Fruit fly (Drosophila melanogaster) whole organism, embryonic: Measurements from ENCODE around the gene CG5103.
A peak's percentile ranks its signal among the peaks of the same experiment; 100 is the strongest.

Experiments used
- Asciz ChIP-seq: fragments of 200-800 bp; sonication (Bioruptor generic); optimal IDR thresholded peaks from 2 replicates; lab custom pipeline; 2017; ENCODE audit warnings: missing biosample characterization, mild to moderate bottlenecking, missing genetic modification characterization, missing genetic modification reagents
- B-H2 ChIP-seq: fragments of 200-800 bp; sonication (Bioruptor generic); optimal IDR thresholded peaks from 2 replicates; lab custom pipeline; 2018; ENCODE audit warnings: missing biosample characterization, mild to moderate bottlenecking, missing genetic modification characterization
- BtbVII ChIP-seq: fragments of 200-800 bp; sonication (Bioruptor generic); optimal IDR thresholded peaks from 3 replicates; lab custom pipeline; 2017; ENCODE audit warnings: missing biosample characterization, mild to moderate bottlenecking, missing genetic modification characterization
- CG13424 ChIP-seq: fragments of 200-800 bp; sonication (Bioruptor generic); optimal IDR thresholded peaks from 2 replicates; lab custom pipeline; 2019; ENCODE audit warnings: missing biosample characterization, mild to moderate bottlenecking, missing genetic modification characterization, moderate library complexity
- CG16779 ChIP-seq: fragments of 200-800 bp; sonication (Bioruptor generic); IDR thresholded peaks from 2 replicates; pipeline ENCODE4 v1.3.6; 2022; ENCODE audit warnings: missing biosample characterization, missing genetic modification characterization
- CG17912 ChIP-seq: fragments of 200-800 bp; sonication (Bioruptor generic); optimal IDR thresholded peaks from 2 replicates; lab custom pipeline; 2018; ENCODE audit warnings: missing biosample characterization, mild to moderate bottlenecking, missing genetic modification characterization
- CG2712 ChIP-seq: fragments of 200-800 bp; optimal IDR thresholded peaks from 3 replicates; lab custom pipeline; 2019; ENCODE audit warnings: missing biosample characterization, mild to moderate bottlenecking, missing genetic modification characterization, moderate library complexity
- CG34422 ChIP-seq: fragments of 200-800 bp; sonication (Bioruptor generic); IDR thresholded peaks from 3 replicates; pipeline ENCODE4 v1.3.6; 2022; ENCODE audit warnings: missing biosample characterization, missing genetic modification characterization
- CG5245 ChIP-seq: fragments of 200-800 bp; sonication (Bioruptor generic); optimal IDR thresholded peaks from 3 replicates; lab custom pipeline; 2016; ENCODE audit warnings: missing biosample characterization, missing genetic modification characterization
- CG6689 ChIP-seq: fragments of 200-800 bp; sonication (Bioruptor generic); IDR thresholded peaks from 2 replicates; pipeline ENCODE4 v1.3.6; 2022; ENCODE audit warnings: missing biosample characterization, missing genetic modification characterization
- CG9609 ChIP-seq: fragments of 200-800 bp; sonication (Bioruptor generic); optimal IDR thresholded peaks from 3 replicates; lab custom pipeline; 2016; ENCODE audit warnings: missing biosample characterization, missing genetic modification characterization
- HLH4C ChIP-seq: fragments of 200-800 bp; sonication (Bioruptor generic); IDR thresholded peaks from 3 replicates; pipeline ENCODE4 v1.3.6; 2022; ENCODE audit warnings: missing biosample characterization, missing genetic modification characterization; ENCODE audit not compliant: partially characterized antibody
- Lhr ChIP-seq: fragments of 200-800 bp; sonication (Bioruptor generic); optimal IDR thresholded peaks from 3 replicates; lab custom pipeline; 2017; ENCODE audit warnings: mild to moderate bottlenecking, missing biosample characterization, missing genetic modification reagents, missing genetic modification characterization
- MBD-R2 ChIP-seq: fragments of 200-800 bp; sonication (Bioruptor generic); IDR thresholded peaks from 2 replicates; pipeline ENCODE4 v1.3.6; 2022; ENCODE audit warnings: missing biosample characterization, missing genetic modification characterization
- TFAM ChIP-seq: fragments of 200-800 bp; sonication (Bioruptor generic); optimal IDR thresholded peaks from 2 replicates; lab custom pipeline; 2017; ENCODE audit warnings: missing biosample characterization, missing genetic modification characterization, inconsistent platforms
- al ChIP-seq: fragments of 200-800 bp; sonication (Bioruptor generic); IDR thresholded peaks from 2 replicates; pipeline ENCODE4 v1.3.6; 2022; ENCODE audit warnings: missing biosample characterization, missing genetic modification characterization
- ash1 ChIP-seq: fragments of 200-800 bp; sonication (Bioruptor generic); optimal IDR thresholded peaks from 2 replicates; lab custom pipeline; 2018; ENCODE audit warnings: missing biosample characterization, mild to moderate bottlenecking, missing genetic modification characterization
- br ChIP-seq: fragments of >200 bp; optimal IDR thresholded peaks from 2 replicates; lab custom pipeline; 2017
- chm ChIP-seq: fragments of 200-800 bp; sonication (Bioruptor generic); IDR thresholded peaks from 2 replicates; pipeline ENCODE4 v1.3.6; 2022; ENCODE audit warnings: missing biosample characterization, missing genetic modification characterization
- dimm ChIP-seq: fragments of 200-800 bp; sonication (Bioruptor generic); IDR thresholded peaks from 2 replicates; pipeline ENCODE4 v1.3.6; 2022; ENCODE audit warnings: missing biosample characterization, missing genetic modification characterization
- hth ChIP-seq: fragments of >200 bp; optimal IDR thresholded peaks from 2 replicates; lab custom pipeline; 2017; ENCODE audit warnings: inconsistent platforms
- klu ChIP-seq: fragments of 200-800 bp; sonication (Bioruptor generic); IDR thresholded peaks from 2 replicates; pipeline ENCODE4 v1.3.6; 2022; ENCODE audit warnings: missing biosample characterization, missing genetic modification characterization
- kni ChIP-seq: fragments of 200-800 bp; sonication (Bioruptor generic); optimal IDR thresholded peaks from 3 replicates; lab custom pipeline; 2017; ENCODE audit warnings: mild to moderate bottlenecking, missing biosample characterization, missing genetic modification reagents, missing genetic modification characterization
- nau ChIP-seq: fragments of 200-800 bp; sonication (Bioruptor generic); optimal IDR thresholded peaks from 3 replicates; lab custom pipeline; 2017; ENCODE audit warnings: missing biosample characterization, mild to moderate bottlenecking, missing genetic modification characterization, missing genetic modification reagents
- pfk ChIP-seq: fragments of 200-800 bp; sonication (Bioruptor generic); optimal IDR thresholded peaks from 2 replicates; lab custom pipeline; 2018; ENCODE audit warnings: missing biosample characterization, mild to moderate bottlenecking, missing genetic modification characterization, moderate library complexity
- prd ChIP-seq, 3 experiments: fragments of >200 bp in 2 of 3; fragments of 200-800 bp in 1 of 3; sonication (Bioruptor generic) in 1 of 3; optimal IDR thresholded peaks in 2 of 3; IDR thresholded peaks in 1 of 3; 2 replicates in 2 of 3; 3 replicates in 1 of 3; pipeline versions ENCODE4 v1.3.6 to Lab custom; 2017 to 2022; ENCODE audit warnings: missing biosample characterization in 1 of 3, missing genetic modification characterization in 1 of 3
- sc ChIP-seq, 3 experiments: fragments of >200 bp in 2 of 3; fragments of 200-800 bp in 1 of 3; sonication (Bioruptor generic) in 1 of 3; optimal IDR thresholded peaks; 2 replicates in 2 of 3; 3 replicates in 1 of 3; lab custom pipeline; 2017; ENCODE audit warnings: mild to moderate bottlenecking in 1 of 3, missing biosample characterization in 1 of 3, missing genetic modification characterization in 1 of 3, missing genetic modification reagents in 1 of 3
- slbo ChIP-seq: fragments of 200-800 bp; sonication (Bioruptor generic); IDR thresholded peaks from 2 replicates; pipeline ENCODE4 v1.3.6; 2022; ENCODE audit warnings: missing biosample characterization, missing genetic modification characterization
- tgo ChIP-seq: fragments of 200-800 bp; sonication (Bioruptor generic); IDR thresholded peaks from 3 replicates; pipeline ENCODE4 v1.3.6; 2022; ENCODE audit warnings: missing biosample characterization, missing genetic modification characterization
- twi ChIP-seq: fragments of 200-800 bp; optimal IDR thresholded peaks from 2 replicates; lab custom pipeline; 2019; ENCODE audit warnings: missing biosample characterization, mild to moderate bottlenecking, missing genetic modification characterization, moderate library complexity
- unpg ChIP-seq: fragments of 200-800 bp; sonication (Bioruptor generic); optimal IDR thresholded peaks from 3 replicates; lab custom pipeline; 2018; ENCODE audit warnings: missing biosample characterization, mild to moderate bottlenecking, missing genetic modification characterization, moderate library complexity
- wek ChIP-seq: fragments of 200-800 bp; sonication (Bioruptor generic); optimal IDR thresholded peaks from 3 replicates; lab custom pipeline; 2018; ENCODE audit warnings: missing biosample characterization, mild to moderate bottlenecking, missing genetic modification characterization, moderate library complexity
- zfh1 ChIP-seq: fragments of 200-800 bp; sonication (Bioruptor generic); IDR thresholded peaks from 3 replicates; pipeline ENCODE4 v1.3.6; 2022; ENCODE audit warnings: missing biosample characterization, missing genetic modification characterization

The CG5103 gene

dm6 chr3L:18243152-18243551 is 50.9 kb downstream of the CG5103 start (continued):
- peak; percentile 55; the same call in 2 of the 3 replicates for TF ChIP-seq tgo
- TF ChIP-seq B-H2 (GFP tag; lab: Kevin White, UChicago): no peak
- no peak for TF ChIP-seq chm (GFP tag; lab: Robert Waterston, UW)
- TF ChIP-seq BtbVII (GFP tag; lab: Kevin White, UChicago): no peak
- TF ChIP-seq unpg: peak; percentile 39
- TF ChIP-seq CG6689 (GFP tag; lab: Robert Waterston, UW): peak; percentile 58; the same call in 1 of the 2 replicates
- TF ChIP-seq hth: no peak
- TF ChIP-seq CG16779 (GFP tag; lab: Robert Waterston, UW): no peak
- no peak for TF ChIP-seq CG13424 (tag; lab: Kevin White, UChicago)
- no peak for TF ChIP-seq pfk (GFP tag; lab: Kevin White, UChicago)
- peak; percentile 83 for TF ChIP-seq CG2712 (tag; lab: Kevin White, UChicago)
- no peak for TF ChIP-seq slbo (GFP tag; lab: Robert Waterston, UW)
- TF ChIP-seq twi: no peak
- no peak for TF ChIP-seq klu
- TF ChIP-seq CG9609: no peak
- no peak for TF ChIP-seq wek (GFP tag; lab: Kevin White, UChicago)
- TF ChIP-seq nau: no peak
- no peak for TF ChIP-seq CG17912
- no peak for TF ChIP-seq HLH4C (GFP tag; lab: Robert Waterston, UW)
- no peak for TF ChIP-seq Lhr (GFP tag; lab: Kevin White, UChicago)
- TF ChIP-seq CG5245 (GFP tag; lab: Kevin White, UChicago): no peak
- no peak for TF ChIP-seq TFAM (GFP tag; lab: Kevin White, UChicago)
- no peak for TF ChIP-seq kni (GFP tag; lab: Kevin White, UChicago)
- no peak for TF ChIP-seq MBD-R2 (GFP tag; lab: Robert Waterston, UW)
- no peak for TF ChIP-seq Asciz (GFP tag; lab: Kevin White, UChicago)
- no peak for TF ChIP-seq prd (optimal IDR thresholded peaks at IDR 0.05; lab: Kevin White, UChicago)
- TF ChIP-seq prd (GFP tag; IDR thresholded peaks at IDR 0.05; lab: Robert Waterston, UW): peak; percentile 42; the same call in 2 of the 3 replicates
- no peak for TF ChIP-seq ash1 (GFP tag; lab: Kevin White, UChicago)
- TF ChIP-seq br (lab: Kevin White, UChicago): no peak
- no peak for TF ChIP-seq dimm (GFP tag; lab: Robert Waterston, UW)
- TF ChIP-seq al: 0 out of 2 replicates have a peak, but pooled peaks have one; percentile 9
- peak; percentile 57; the same call in 2 of the 3 replicates for TF ChIP-seq zfh1 (GFP tag; lab: Robert Waterston, UW)
- no peak for TF ChIP-seq sc (optimal IDR thresholded peaks at IDR 0.05; lab: Kevin White, UChicago)
- TF ChIP-seq sc (GFP tag; optimal IDR thresholded peaks at IDR 0.05; lab: Kevin White, UChicago): no peak
- peak; percentile 34; the same call in 1 of the 3 replicates for TF ChIP-seq CG34422 (GFP tag; lab: Robert Waterston, UW)
